Fruit fly (Drosophila melanogaster) whole organism, embryonic: Measurements from ENCODE around the gene Hph.

ENCODE experiments used
- Ada2b ChIP-seq: fragments of 200-800 bp; sonication (Bioruptor generic); IDR thresholded peaks from 2 replicates; pipeline ENCODE4 v1.3.6; 2022; ENCODE audit warnings: missing biosample characterization, missing genetic modification characterization
- CG11560 ChIP-seq: fragments of 200-800 bp; sonication (Bioruptor generic); IDR thresholded peaks from 3 replicates; pipeline ENCODE4 v1.3.6; 2022; ENCODE audit warnings: missing biosample characterization, missing genetic modification characterization
- CG11695 ChIP-seq: fragments of 200-800 bp; sonication (Bioruptor generic); IDR thresholded peaks from 3 replicates; pipeline ENCODE4 v1.3.6; 2022; ENCODE audit warnings: missing biosample characterization, missing genetic modification characterization
- CG12155 ChIP-seq: fragments of 200-800 bp; sonication (Bioruptor generic); optimal IDR thresholded peaks from 3 replicates; lab custom pipeline; 2016; ENCODE audit warnings: missing biosample characterization, missing genetic modification characterization
- CG13296 ChIP-seq: fragments of 200-800 bp; sonication (Bioruptor generic); optimal IDR thresholded peaks from 3 replicates; lab custom pipeline; 2018; ENCODE audit warnings: missing biosample characterization, mild to moderate bottlenecking, missing genetic modification characterization
- CG15601 ChIP-seq: fragments of 200-800 bp; sonication (Bioruptor generic); optimal IDR thresholded peaks from 3 replicates; lab custom pipeline; 2019; ENCODE audit warnings: missing biosample characterization, mild to moderate bottlenecking, missing genetic modification characterization, moderate library complexity
- CG1603 ChIP-seq: fragments of 200-800 bp; sonication (Bioruptor generic); optimal IDR thresholded peaks from 2 replicates; lab custom pipeline; 2019; ENCODE audit warnings: missing biosample characterization, mild to moderate bottlenecking, missing genetic modification characterization, moderate library complexity
- CG16779 ChIP-seq: fragments of 200-800 bp; sonication (Bioruptor generic); IDR thresholded peaks from 2 replicates; pipeline ENCODE4 v1.3.6; 2022; ENCODE audit warnings: missing biosample characterization, missing genetic modification characterization
- CG16815 ChIP-seq: fragments of 200-800 bp; sonication (Bioruptor generic); optimal IDR thresholded peaks from 3 replicates; lab custom pipeline; 2017; ENCODE audit warnings: missing biosample characterization, mild to moderate bottlenecking, missing genetic modification characterization
- CG17802 ChIP-seq: fragments of 200-800 bp; sonication (Bioruptor generic); optimal IDR thresholded peaks from 2 replicates; lab custom pipeline; 2018; ENCODE audit warnings: missing biosample characterization, mild to moderate bottlenecking, missing genetic modification characterization, moderate library complexity
- CG2120 ChIP-seq: fragments of 200-800 bp; sonication (Bioruptor generic); optimal IDR thresholded peaks from 3 replicates; lab custom pipeline; 2016; ENCODE audit warnings: missing biosample characterization, missing genetic modification characterization
- CG2202 ChIP-seq: fragments of 200-800 bp; sonication (Bioruptor generic); optimal IDR thresholded peaks from 2 replicates; lab custom pipeline; 2018; ENCODE audit warnings: missing biosample characterization, mild to moderate bottlenecking, missing genetic modification characterization
- CG31388 ChIP-seq: fragments of 200-800 bp; sonication (Bioruptor generic); optimal IDR thresholded peaks from 2 replicates; lab custom pipeline; 2016; ENCODE audit warnings: missing biosample characterization, missing genetic modification characterization
- CG32772 ChIP-seq: fragments of 200-800 bp; sonication (Bioruptor generic); IDR thresholded peaks from 2 replicates; pipeline ENCODE4 v1.3.6; 2022; ENCODE audit warnings: missing biosample characterization, missing genetic modification characterization
- CG34376 ChIP-seq: fragments of 200-800 bp; sonication (Bioruptor generic); optimal IDR thresholded peaks from 2 replicates; lab custom pipeline; 2018; ENCODE audit warnings: missing biosample characterization, mild to moderate bottlenecking, missing genetic modification characterization
- CG5180 ChIP-seq: fragments of 200-800 bp; sonication (Bioruptor generic); optimal IDR thresholded peaks from 3 replicates; lab custom pipeline; 2017; ENCODE audit warnings: missing biosample characterization, missing genetic modification characterization, mild to moderate bottlenecking, moderate library complexity, missing genetic modification reagents
- CG6254 ChIP-seq: fragments of 200-800 bp; sonication (Bioruptor generic); optimal IDR thresholded peaks from 3 replicates; lab custom pipeline; 2017; ENCODE audit warnings: mild to moderate bottlenecking, missing biosample characterization, missing genetic modification reagents, missing genetic modification characterization
- CG6654 ChIP-seq: fragments of 200-800 bp; sonication (Bioruptor generic); optimal IDR thresholded peaks from 2 replicates; lab custom pipeline; 2017; ENCODE audit warnings: missing biosample characterization, mild to moderate bottlenecking, missing genetic modification characterization
- CG7963 ChIP-seq: fragments of 200-800 bp; sonication (Bioruptor generic); IDR thresholded peaks from 3 replicates; pipeline ENCODE4 v1.3.6; 2022; ENCODE audit warnings: missing biosample characterization, missing genetic modification characterization; ENCODE audit not compliant: partially characterized antibody
- CG8089 ChIP-seq: fragments of 200-800 bp; sonication (Bioruptor generic); optimal IDR thresholded peaks from 3 replicates; lab custom pipeline; 2016; ENCODE audit warnings: missing biosample characterization, missing genetic modification characterization
- CG8388 ChIP-seq: fragments of 200-800 bp; sonication (Bioruptor generic); optimal IDR thresholded peaks from 2 replicates; lab custom pipeline; 2019; ENCODE audit warnings: missing biosample characterization, mild to moderate bottlenecking, missing genetic modification characterization, moderate library complexity
- CG9727 ChIP-seq: fragments of 200-800 bp; sonication (Bioruptor generic); optimal IDR thresholded peaks from 3 replicates; lab custom pipeline; 2017; ENCODE audit warnings: missing biosample characterization, mild to moderate bottlenecking, missing genetic modification characterization
- CG9817 ChIP-seq: fragments of 200-800 bp; sonication (Bioruptor generic); optimal IDR thresholded peaks from 2 replicates; lab custom pipeline; 2018; ENCODE audit warnings: missing biosample characterization, mild to moderate bottlenecking, missing genetic modification characterization, moderate library complexity
- Dip2 ChIP-seq: fragments of 200-800 bp; sonication (Bioruptor generic); IDR thresholded peaks from 2 replicates; pipeline ENCODE4 v1.3.6; 2022; ENCODE audit warnings: missing biosample characterization, missing genetic modification characterization
- E2f2 ChIP-seq: fragments of 200-800 bp; sonication (Bioruptor generic); IDR thresholded peaks from 2 replicates; pipeline ENCODE4 v1.3.6; 2022; ENCODE audit warnings: missing biosample characterization, missing genetic modification characterization
- Ets97D ChIP-seq: fragments of 200-800 bp; sonication (Bioruptor generic); optimal IDR thresholded peaks from 3 replicates; lab custom pipeline; 2016; ENCODE audit warnings: missing biosample characterization, missing genetic modification characterization
- Gug ChIP-seq: fragments of 200-800 bp; sonication (Bioruptor generic); IDR thresholded peaks from 4 replicates; pipeline ENCODE4 v1.3.6; 2022; ENCODE audit warnings: missing biosample characterization, missing genetic modification characterization
- HLH3B ChIP-seq: fragments of 200-800 bp; sonication (Bioruptor generic); IDR thresholded peaks from 2 replicates; pipeline ENCODE4 v1.3.6; 2022; ENCODE audit warnings: missing biosample characterization, missing genetic modification characterization
- Hr3 ChIP-seq: fragments of 200-800 bp; sonication (Bioruptor generic); optimal IDR thresholded peaks from 3 replicates; lab custom pipeline; 2016; ENCODE audit warnings: missing biosample characterization, missing genetic modification characterization
- Lhr ChIP-seq: fragments of 200-800 bp; sonication (Bioruptor generic); optimal IDR thresholded peaks from 3 replicates; lab custom pipeline; 2017; ENCODE audit warnings: mild to moderate bottlenecking, missing biosample characterization, missing genetic modification reagents, missing genetic modification characterization
- Max ChIP-seq: fragments of 200-800 bp; sonication (Bioruptor generic); optimal IDR thresholded peaks from 2 replicates; lab custom pipeline; 2016; ENCODE audit warnings: missing biosample characterization, mild to moderate bottlenecking, missing genetic modification characterization
- Rfx ChIP-seq: fragments of 200-800 bp; sonication (Bioruptor generic); IDR thresholded peaks from 2 replicates; pipeline ENCODE4 v1.3.6; 2022; ENCODE audit warnings: missing biosample characterization, missing genetic modification characterization
- bbx ChIP-seq: fragments of 200-800 bp; sonication (Bioruptor generic); IDR thresholded peaks from 2 replicates; pipeline ENCODE4 v1.3.6; 2022; ENCODE audit warnings: missing biosample characterization, missing genetic modification characterization; ENCODE audit not compliant: partially characterized antibody
- bowl ChIP-seq: fragments of 200-800 bp; sonication (Bioruptor generic); IDR thresholded peaks from 2 replicates; pipeline ENCODE4 v1.3.6; 2022; ENCODE audit warnings: missing biosample characterization, missing genetic modification characterization
- cato ChIP-seq: fragments of 200-800 bp; sonication (Bioruptor generic); optimal IDR thresholded peaks from 2 replicates; lab custom pipeline; 2016; ENCODE audit warnings: missing biosample characterization, missing genetic modification characterization, borderline replicate concordance
- cg ChIP-seq: fragments of 200-800 bp; sonication (Bioruptor generic); optimal IDR thresholded peaks from 3 replicates; lab custom pipeline; 2019; ENCODE audit warnings: missing biosample characterization, mild to moderate bottlenecking, missing genetic modification characterization, moderate library complexity
- chm ChIP-seq: fragments of 200-800 bp; sonication (Bioruptor generic); IDR thresholded peaks from 2 replicates; pipeline ENCODE4 v1.3.6; 2022; ENCODE audit warnings: missing biosample characterization, missing genetic modification characterization
- ci ChIP-seq: fragments of 200-800 bp; sonication (Bioruptor generic); IDR thresholded peaks from 3 replicates; pipeline ENCODE4 v1.3.6; 2022; ENCODE audit warnings: missing biosample characterization, missing genetic modification characterization
- da ChIP-seq: fragments of 200-800 bp; sonication (Bioruptor generic); optimal IDR thresholded peaks from 2 replicates; lab custom pipeline; 2016; ENCODE audit warnings: missing biosample characterization, missing genetic modification characterization
- dati ChIP-seq: fragments of 200-800 bp; sonication (Bioruptor generic); IDR thresholded peaks from 2 replicates; pipeline ENCODE4 v1.3.6; 2022; ENCODE audit warnings: missing biosample characterization, missing genetic modification characterization
- fd3F ChIP-seq: fragments of 200-800 bp; sonication (Bioruptor generic); optimal IDR thresholded peaks from 2 replicates; lab custom pipeline; 2018; ENCODE audit warnings: missing biosample characterization, mild to moderate bottlenecking, missing genetic modification characterization, moderate library complexity
- gcm2 ChIP-seq: fragments of 200-800 bp; sonication (Bioruptor generic); optimal IDR thresholded peaks from 2 replicates; lab custom pipeline; 2016; ENCODE audit warnings: missing biosample characterization, missing genetic modification characterization
- insv ChIP-seq, 2 experiments: fragments of 200-800 bp; sonication (Bioruptor generic); optimal IDR thresholded peaks; 3 replicates each; lab custom pipeline; 2016 to 2018; ENCODE audit warnings: missing biosample characterization in 2 of 2, missing genetic modification characterization in 2 of 2
- lov ChIP-seq, 2 experiments: fragments of 200-800 bp in 1 of 2; fragments of >200 bp in 1 of 2; sonication (Bioruptor generic) in 1 of 2; IDR thresholded peaks in 1 of 2; optimal IDR thresholded peaks in 1 of 2; 2 replicates in 1 of 2; 3 replicates in 1 of 2; pipeline versions ENCODE4 v1.3.6 to Lab custom; 2017 to 2022; ENCODE audit warnings: missing biosample characterization in 1 of 2, missing genetic modification characterization in 1 of 2
- maf-S ChIP-seq: fragments of 200-800 bp; sonication (Bioruptor generic); optimal IDR thresholded peaks from 2 replicates; lab custom pipeline; 2016; ENCODE audit warnings: missing biosample characterization, missing genetic modification characterization
- nom ChIP-seq: fragments of 200-800 bp; sonication (Bioruptor generic); optimal IDR thresholded peaks from 2 replicates; lab custom pipeline; 2017; ENCODE audit warnings: missing biosample characterization, missing genetic modification characterization, mild to moderate bottlenecking, moderate library complexity, missing genetic modification reagents
- pb ChIP-seq: fragments of 200-800 bp; sonication (Bioruptor generic); optimal IDR thresholded peaks from 3 replicates; lab custom pipeline; 2016; ENCODE audit warnings: missing biosample characterization, missing genetic modification characterization
- schlank ChIP-seq: fragments of 200-800 bp; sonication (Bioruptor generic); optimal IDR thresholded peaks from 2 replicates; lab custom pipeline; 2018; ENCODE audit warnings: missing biosample characterization, mild to moderate bottlenecking, missing genetic modification characterization
- tio ChIP-seq: fragments of 200-800 bp; sonication (Bioruptor generic); optimal IDR thresholded peaks from 2 replicates; lab custom pipeline; 2017; ENCODE audit warnings: missing biosample characterization, missing genetic modification characterization, inconsistent platforms
- trem ChIP-seq: fragments of 200-800 bp; optimal IDR thresholded peaks from 3 replicates; lab custom pipeline; 2019; ENCODE audit warnings: missing biosample characterization, mild to moderate bottlenecking, missing genetic modification characterization, moderate library complexity
- ttk ChIP-seq: fragments of 200-800 bp; sonication (Bioruptor generic); IDR thresholded peaks from 2 replicates; pipeline ENCODE4 v2.1.2; 2022; ENCODE audit warnings: missing biosample characterization, missing genetic modification characterization

Hph gene

dm6 chr3R:5217278-5217714, 39.5 kb upstream of the Hph start, which contains the start of gene cno (continued):
- TF ChIP-seq cato (GFP tag; lab: Kevin White, UChicago) = no peak
- no peak for TF ChIP-seq CG11560 (tag; lab: Robert Waterston, UW)
- TF ChIP-seq ttk (GFP tag; lab: Robert Waterston, UW) = no peak
- peak; percentile 27; the same call in 1 of the 2 replicates for TF ChIP-seq Rfx (GFP tag; lab: Robert Waterston, UW)
- TF ChIP-seq bbx (GFP tag; lab: Robert Waterston, UW) = peak; percentile 28; the same call in 1 of the 2 replicates
- no peak for TF ChIP-seq lov (optimal IDR thresholded peaks at IDR 0.05; lab: Kevin White, UChicago)
- no peak for TF ChIP-seq lov (GFP tag; IDR thresholded peaks at IDR 0.05; lab: Robert Waterston, UW)
- TF ChIP-seq CG2120 (GFP tag; lab: Kevin White, UChicago) = no peak
- TF ChIP-seq CG7963 (GFP tag; lab: Robert Waterston, UW) = no peak
- no peak for TF ChIP-seq cg
- peak; percentile 59 for TF ChIP-seq CG1603
- TF ChIP-seq pb = no peak
- peak; percentile 67 for TF ChIP-seq CG15601
- no peak for TF ChIP-seq maf-S (GFP tag; lab: Kevin White, UChicago)
- TF ChIP-seq Ada2b (GFP tag; lab: Robert Waterston, UW) = no peak
- TF ChIP-seq gcm2 (GFP tag; lab: Kevin White, UChicago) = no peak
- TF ChIP-seq bowl (GFP tag; lab: Robert Waterston, UW) = no peak
- TF ChIP-seq da (GFP tag; lab: Kevin White, UChicago) = no peak
- TF ChIP-seq CG17802 (tag; lab: Kevin White, UChicago) = no peak
- TF ChIP-seq tio (GFP tag; lab: Kevin White, UChicago) = no peak
- TF ChIP-seq CG8388 = no peak
- no peak for TF ChIP-seq CG16815 (GFP tag; lab: Kevin White, UChicago)
- TF ChIP-seq CG31388 = no peak
- TF ChIP-seq CG2202 = no peak
- TF ChIP-seq CG32772 (GFP tag; lab: Robert Waterston, UW) = no peak
- no peak for TF ChIP-seq CG5180 (GFP tag; lab: Kevin White, UChicago)
- no peak for TF ChIP-seq CG9727 (GFP tag; lab: Kevin White, UChicago)
- no peak for TF ChIP-seq CG9817 (tag; lab: Kevin White, UChicago)
- TF ChIP-seq Hr3 (GFP tag; lab: Kevin White, UChicago) = no peak
- TF ChIP-seq CG11695 = no peak
- TF ChIP-seq chm (GFP tag; lab: Robert Waterston, UW) = peak; percentile 83
- TF ChIP-seq CG16779 = no peak
- TF ChIP-seq CG6654 (GFP tag; lab: Kevin White, UChicago) = no peak
- peak; percentile 65 for TF ChIP-seq Ets97D (GFP tag; lab: Kevin White, UChicago)
- no peak for TF ChIP-seq HLH3B (GFP tag; lab: Robert Waterston, UW)
- TF ChIP-seq CG12155 = no peak
- TF ChIP-seq CG34376 (GFP tag; lab: Kevin White, UChicago) = peak; percentile 28
- peak; percentile 67 for TF ChIP-seq nom (GFP tag; lab: Kevin White, UChicago)
- peak; percentile 72 for TF ChIP-seq trem
- TF ChIP-seq fd3F = no peak
- no peak for TF ChIP-seq Gug (GFP tag; lab: Robert Waterston, UW)
- no peak for TF ChIP-seq Dip2 (GFP tag; lab: Robert Waterston, UW)
- TF ChIP-seq Max (GFP tag; lab: Kevin White, UChicago) = peak; percentile 21
- TF ChIP-seq CG6254 (GFP tag; lab: Kevin White, UChicago) = no peak
- TF ChIP-seq insv (GFP tag; optimal IDR thresholded peaks at IDR 0.05; lab: Kevin White, UChicago) = peak in 1 of 2 experiments; percentile 8
- TF ChIP-seq dati (GFP tag; lab: Robert Waterston, UW) = no peak
- TF ChIP-seq CG13296 (GFP tag; lab: Kevin White, UChicago) = peak; percentile 48
- peak; percentile 85 for TF ChIP-seq E2f2
- no peak for TF ChIP-seq schlank
- no peak for TF ChIP-seq CG8089 (GFP tag; lab: Kevin White, UChicago)
- peak; percentile 98 for TF ChIP-seq Lhr (GFP tag; lab: Kevin White, UChicago)
- TF ChIP-seq ci (GFP tag; lab: Robert Waterston, UW) = peak; percentile 74; the same call in 2 of the 3 replicates
